Fruit fly (Drosophila melanogaster) whole organism, embryonic: ENCODE data around the gene CG8944.

Experiments used
- B-H2 ChIP-seq: fragments of 200-800 bp; sonication (Bioruptor generic); optimal IDR thresholded peaks from 2 replicates; lab custom pipeline; 2018; ENCODE audit warnings: missing biosample characterization, mild to moderate bottlenecking, missing genetic modification characterization
- Bgb ChIP-seq: fragments of 200-800 bp; sonication (Bioruptor generic); IDR thresholded peaks from 2 replicates; pipeline ENCODE4 v1.3.6; 2022; ENCODE audit warnings: missing biosample characterization, missing genetic modification characterization; ENCODE audit not compliant: partially characterized antibody
- CG10267 ChIP-seq: fragments of 200-800 bp; sonication (Bioruptor generic); optimal IDR thresholded peaks from 2 replicates; lab custom pipeline; 2018; ENCODE audit warnings: missing biosample characterization, mild to moderate bottlenecking, missing genetic modification characterization, moderate library complexity
- CG10543 ChIP-seq: fragments of 200-800 bp; sonication (Bioruptor generic); optimal IDR thresholded peaks from 3 replicates; lab custom pipeline; 2017; ENCODE audit warnings: missing biosample characterization, mild to moderate bottlenecking, missing genetic modification characterization, moderate library complexity
- CG12219 ChIP-seq: fragments of 200-800 bp; sonication (Bioruptor generic); optimal IDR thresholded peaks from 3 replicates; lab custom pipeline; 2018; ENCODE audit warnings: missing biosample characterization, mild to moderate bottlenecking, missing genetic modification characterization
- CG14710 ChIP-seq: fragments of 200-800 bp; sonication (Bioruptor generic); optimal IDR thresholded peaks from 3 replicates; lab custom pipeline; 2019; ENCODE audit warnings: missing biosample characterization, mild to moderate bottlenecking, missing genetic modification characterization, moderate library complexity
- CG15601 ChIP-seq: fragments of 200-800 bp; sonication (Bioruptor generic); optimal IDR thresholded peaks from 3 replicates; lab custom pipeline; 2019; ENCODE audit warnings: missing biosample characterization, mild to moderate bottlenecking, missing genetic modification characterization, moderate library complexity
- CG17612 ChIP-seq: fragments of 200-800 bp; sonication (Bioruptor generic); IDR thresholded peaks from 2 replicates; pipeline ENCODE4 v1.3.6; 2022; ENCODE audit warnings: missing biosample characterization, missing genetic modification characterization
- CG2120 ChIP-seq: fragments of 200-800 bp; sonication (Bioruptor generic); optimal IDR thresholded peaks from 3 replicates; lab custom pipeline; 2016; ENCODE audit warnings: missing biosample characterization, missing genetic modification characterization
- CG2202 ChIP-seq: fragments of 200-800 bp; sonication (Bioruptor generic); optimal IDR thresholded peaks from 2 replicates; lab custom pipeline; 2018; ENCODE audit warnings: missing biosample characterization, mild to moderate bottlenecking, missing genetic modification characterization
- CG33213 ChIP-seq: fragments of 200-800 bp; sonication (Bioruptor generic); optimal IDR thresholded peaks from 3 replicates; lab custom pipeline; 2016; ENCODE audit warnings: missing biosample characterization, missing genetic modification characterization
- CG4282 ChIP-seq: fragments of 200-800 bp; sonication (Bioruptor generic); optimal IDR thresholded peaks from 2 replicates; lab custom pipeline; 2016; ENCODE audit warnings: missing biosample characterization, missing genetic modification characterization
- CG9609 ChIP-seq: fragments of 200-800 bp; sonication (Bioruptor generic); optimal IDR thresholded peaks from 3 replicates; lab custom pipeline; 2016; ENCODE audit warnings: missing biosample characterization, missing genetic modification characterization
- CTCF ChIP-seq: fragments of 200-800 bp; sonication (Bioruptor generic); optimal IDR thresholded peaks from 2 replicates; lab custom pipeline; 2017; ENCODE audit warnings: missing biosample characterization, mild to moderate bottlenecking, missing genetic modification characterization, moderate library complexity
- Camta ChIP-seq: fragments of 200-800 bp; sonication (Bioruptor generic); optimal IDR thresholded peaks from 2 replicates; lab custom pipeline; 2016; ENCODE audit warnings: missing biosample characterization, missing genetic modification characterization
- Doc2 ChIP-seq: fragments of 200-800 bp; sonication (Bioruptor generic); IDR thresholded peaks from 2 replicates; pipeline ENCODE4 v1.3.6; 2022; ENCODE audit warnings: missing biosample characterization, missing genetic modification characterization
- Dp ChIP-seq: fragments of 200-800 bp; sonication (Bioruptor generic); optimal IDR thresholded peaks from 2 replicates; lab custom pipeline; 2018; ENCODE audit warnings: missing biosample characterization, mild to moderate bottlenecking, missing genetic modification characterization, moderate library complexity
- Fer3 ChIP-seq: fragments of 200-800 bp; sonication (Bioruptor generic); optimal IDR thresholded peaks from 2 replicates; lab custom pipeline; 2018; ENCODE audit warnings: missing biosample characterization, mild to moderate bottlenecking, missing genetic modification characterization, moderate library complexity
- HLH4C ChIP-seq: fragments of 200-800 bp; sonication (Bioruptor generic); IDR thresholded peaks from 3 replicates; pipeline ENCODE4 v1.3.6; 2022; ENCODE audit warnings: missing biosample characterization, missing genetic modification characterization; ENCODE audit not compliant: partially characterized antibody
- Hr51 ChIP-seq, 2 experiments: fragments of 200-800 bp; sonication (Bioruptor generic); optimal IDR thresholded peaks; 2 replicates in 1 of 2; 3 replicates in 1 of 2; lab custom pipeline; 2016 to 2018; ENCODE audit warnings: missing biosample characterization in 2 of 2, missing genetic modification characterization in 2 of 2, mild to moderate bottlenecking in 1 of 2, moderate library complexity in 1 of 2
- Lim3 ChIP-seq: fragments of 200-800 bp; sonication (Bioruptor generic); IDR thresholded peaks from 2 replicates; pipeline ENCODE4 v1.3.6; 2022; ENCODE audit warnings: missing biosample characterization, missing genetic modification characterization
- Nf-YC ChIP-seq: fragments of 200-800 bp; optimal IDR thresholded peaks from 3 replicates; lab custom pipeline; 2019; ENCODE audit warnings: missing biosample characterization, mild to moderate bottlenecking, missing genetic modification characterization, moderate library complexity
- PHDP ChIP-seq: fragments of 200-800 bp; sonication (Bioruptor generic); optimal IDR thresholded peaks from 3 replicates; lab custom pipeline; 2018; ENCODE audit warnings: missing biosample characterization, mild to moderate bottlenecking, missing genetic modification characterization, moderate library complexity
- Rx ChIP-seq: fragments of 200-800 bp; sonication (Bioruptor generic); IDR thresholded peaks from 2 replicates; pipeline ENCODE4 v1.3.6; 2022; ENCODE audit warnings: missing biosample characterization, missing genetic modification characterization
- Usf ChIP-seq: fragments of 200-800 bp; sonication (Bioruptor generic); optimal IDR thresholded peaks from 2 replicates; lab custom pipeline; 2017; ENCODE audit warnings: missing genotype, missing biosample characterization, missing genetic modification characterization
- Xbp1 ChIP-seq: fragments of 200-800 bp; sonication (Bioruptor generic); optimal IDR thresholded peaks from 3 replicates; lab custom pipeline; 2016; ENCODE audit warnings: missing biosample characterization, mild to moderate bottlenecking, missing genetic modification characterization
- ab ChIP-seq: fragments of 200-800 bp; sonication (Bioruptor generic); optimal IDR thresholded peaks from 2 replicates; lab custom pipeline; 2016; ENCODE audit warnings: missing biosample characterization, missing genetic modification characterization
- amos ChIP-seq: fragments of 200-800 bp; sonication (Bioruptor generic); IDR thresholded peaks from 2 replicates; pipeline ENCODE4 v1.3.6; 2022; ENCODE audit warnings: missing biosample characterization, missing genetic modification characterization; ENCODE audit not compliant: partially characterized antibody
- ase ChIP-seq: fragments of 200-800 bp; sonication (Bioruptor generic); IDR thresholded peaks from 3 replicates; pipeline ENCODE4 v1.3.6; 2022; ENCODE audit warnings: missing biosample characterization, missing genetic modification characterization
- cato ChIP-seq: fragments of 200-800 bp; sonication (Bioruptor generic); optimal IDR thresholded peaks from 2 replicates; lab custom pipeline; 2016; ENCODE audit warnings: missing biosample characterization, missing genetic modification characterization, borderline replicate concordance
- croc ChIP-seq: fragments of 200-800 bp; sonication (Bioruptor generic); conservative IDR thresholded peaks from 3 replicates; pipeline ENCODE4 v1.3.6; 2022; ENCODE audit warnings: missing biosample characterization, missing genetic modification characterization
- crp ChIP-seq, 2 experiments: fragments of 200-800 bp; sonication (Bioruptor generic); optimal IDR thresholded peaks; 2 replicates in 1 of 2; 3 replicates in 1 of 2; lab custom pipeline; 2017; ENCODE audit warnings: missing biosample characterization in 2 of 2, missing genetic modification characterization in 2 of 2, mild to moderate bottlenecking in 1 of 2, moderate library complexity in 1 of 2
- cwo ChIP-seq: fragments of 200-800 bp; sonication (Bioruptor generic); optimal IDR thresholded peaks from 3 replicates; lab custom pipeline; 2017; ENCODE audit warnings: missing biosample characterization, missing genetic modification characterization, mild to moderate bottlenecking, moderate library complexity, missing genetic modification reagents
- danr ChIP-seq: fragments of 200-800 bp; sonication (Bioruptor generic); IDR thresholded peaks from 2 replicates; pipeline ENCODE4 v1.3.6; 2022; ENCODE audit warnings: missing biosample characterization, missing genetic modification characterization
- grau ChIP-seq: fragments of 200-800 bp; optimal IDR thresholded peaks from 3 replicates; lab custom pipeline; 2019; ENCODE audit warnings: missing biosample characterization, mild to moderate bottlenecking, missing genetic modification characterization, moderate library complexity
- gsb ChIP-seq: fragments of 200-800 bp; sonication (Bioruptor generic); IDR thresholded peaks from 2 replicates; pipeline ENCODE4 v1.3.6; 2022; ENCODE audit warnings: missing biosample characterization, missing genetic modification characterization
- hbn ChIP-seq: fragments of 200-800 bp; sonication (Bioruptor generic); IDR thresholded peaks from 2 replicates; pipeline ENCODE4 v1.3.6; 2022; ENCODE audit warnings: missing biosample characterization, missing genetic modification characterization; ENCODE audit not compliant: partially characterized antibody
- ken ChIP-seq: fragments of 200-800 bp; sonication (Bioruptor generic); IDR thresholded peaks from 3 replicates; pipeline ENCODE4 v1.3.6; 2022; ENCODE audit warnings: missing biosample characterization, missing genetic modification characterization
- kni ChIP-seq: fragments of 200-800 bp; sonication (Bioruptor generic); optimal IDR thresholded peaks from 3 replicates; lab custom pipeline; 2017; ENCODE audit warnings: mild to moderate bottlenecking, missing biosample characterization, missing genetic modification reagents, missing genetic modification characterization
- lmd ChIP-seq: fragments of 200-800 bp; sonication (Bioruptor generic); IDR thresholded peaks from 2 replicates; pipeline ENCODE4 v1.3.6; 2022; ENCODE audit warnings: missing biosample characterization, missing genetic modification characterization
- pho ChIP-seq: fragments of 200-800 bp; sonication (Bioruptor generic); optimal IDR thresholded peaks from 2 replicates; lab custom pipeline; 2016; ENCODE audit warnings: missing biosample characterization, missing genetic modification characterization
- pros ChIP-seq: fragments of 200-800 bp; sonication (Bioruptor generic); optimal IDR thresholded peaks from 3 replicates; lab custom pipeline; 2019; ENCODE audit warnings: missing biosample characterization, mild to moderate bottlenecking, missing genetic modification characterization, moderate library complexity
- rib ChIP-seq: fragments of 200-800 bp; sonication (Bioruptor generic); IDR thresholded peaks from 2 replicates; pipeline ENCODE4 v1.3.6; 2022; ENCODE audit warnings: missing biosample characterization, missing genetic modification characterization
- sima ChIP-seq: fragments of 200-800 bp; sonication (Bioruptor generic); optimal IDR thresholded peaks from 2 replicates; lab custom pipeline; 2016; ENCODE audit warnings: missing biosample characterization, missing genetic modification characterization
- slbo ChIP-seq: fragments of 200-800 bp; sonication (Bioruptor generic); IDR thresholded peaks from 2 replicates; pipeline ENCODE4 v1.3.6; 2022; ENCODE audit warnings: missing biosample characterization, missing genetic modification characterization
- slou ChIP-seq: fragments of 200-800 bp; sonication (Bioruptor generic); optimal IDR thresholded peaks from 3 replicates; lab custom pipeline; 2016; ENCODE audit warnings: missing biosample characterization, missing genetic modification characterization
- sob ChIP-seq: fragments of 200-800 bp; sonication (Bioruptor generic); IDR thresholded peaks from 2 replicates; pipeline ENCODE4 v1.3.6; 2022; ENCODE audit warnings: missing biosample characterization, missing genetic modification characterization
- sug ChIP-seq: fragments of 200-800 bp; optimal IDR thresholded peaks from 2 replicates; lab custom pipeline; 2019; ENCODE audit warnings: missing biosample characterization, mild to moderate bottlenecking, missing genetic modification characterization, moderate library complexity
- vfl ChIP-seq: fragments of 200-800 bp; sonication (Bioruptor generic); optimal IDR thresholded peaks from 2 replicates; lab custom pipeline; 2016; ENCODE audit warnings: missing biosample characterization, missing genetic modification characterization
- zen2 ChIP-seq: fragments of 200-800 bp; sonication (Bioruptor generic); IDR thresholded peaks from 3 replicates; pipeline ENCODE4 v1.3.6; 2022; ENCODE audit warnings: missing biosample characterization, missing genetic modification characterization; ENCODE audit not compliant: partially characterized antibody

The CG8944 gene

DNA sequence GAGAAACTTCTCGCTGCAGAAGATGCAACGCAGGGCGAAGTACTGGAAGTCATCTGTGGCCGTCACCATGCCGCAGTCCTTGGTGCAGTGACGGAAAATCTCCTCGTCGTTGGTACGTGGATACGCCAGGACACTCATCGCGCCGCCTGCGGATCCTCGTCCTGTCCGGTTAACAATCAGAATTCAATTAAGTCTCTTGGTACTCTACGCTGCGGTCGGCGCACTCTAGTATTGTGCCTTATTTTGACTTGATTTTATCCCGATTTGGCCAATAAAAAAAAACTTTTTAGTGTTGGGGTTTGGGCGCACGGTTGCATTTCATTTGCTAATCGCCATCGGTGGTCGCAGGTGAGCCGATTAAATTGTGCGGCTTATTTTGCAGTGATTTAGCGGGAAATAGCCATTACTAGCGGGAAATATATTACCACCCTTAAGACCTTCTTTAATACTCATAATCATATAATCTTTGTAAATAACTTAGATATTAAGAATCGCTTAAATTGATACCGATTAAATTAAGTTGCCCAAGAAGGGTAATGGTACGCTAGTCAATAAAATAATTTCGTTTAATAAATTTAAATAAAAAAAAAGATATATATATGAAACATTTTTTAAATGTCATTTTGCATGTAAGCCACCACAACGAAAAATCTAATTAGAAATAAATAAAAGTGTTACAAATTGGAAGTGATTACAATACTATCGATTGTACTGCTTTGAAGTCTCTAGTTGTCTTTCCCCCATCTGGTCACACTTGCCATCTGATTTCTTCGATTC is at the start of gene CG8944, which contains the start of gene CCT6:
Gene CG8944, minus strand, starts transcription at position 327 of the 777 bp plus-strand sequence.
Gene CCT6, plus strand, starts transcription at position 744 of the 777 bp plus-strand sequence.
- no peak for TF ChIP-seq sima (GFP tag; lab: Kevin White, UChicago)
- TF ChIP-seq Xbp1 (GFP tag; lab: Kevin White, UChicago), result peak; percentile 26
- TF ChIP-seq Fer3 (tag; lab: Kevin White, UChicago), result no peak
- peak; percentile 31 for TF ChIP-seq Nf-YC (tag; lab: Kevin White, UChicago)
- TF ChIP-seq Doc2 (GFP tag; lab: Robert Waterston, UW), result no peak
- no peak for TF ChIP-seq hbn
- no peak for TF ChIP-seq CG9609 (GFP tag; lab: Kevin White, UChicago)
- no peak for TF ChIP-seq lmd (GFP tag; lab: Robert Waterston, UW)
- TF ChIP-seq Rx, result no peak
- no peak for TF ChIP-seq CG15601 (tag; lab: Kevin White, UChicago)
- TF ChIP-seq cwo, result no peak
- no peak for TF ChIP-seq Lim3 (GFP tag; lab: Robert Waterston, UW)
- TF ChIP-seq CG4282, result no peak
- peak; percentile 49 for TF ChIP-seq amos (GFP tag; lab: Robert Waterston, UW)
- TF ChIP-seq CG2202 (tag; lab: Kevin White, UChicago), result no peak
- peak; percentile 50; the same call in 1 of the 3 replicates for TF ChIP-seq HLH4C (GFP tag; lab: Robert Waterston, UW)
- no peak for TF ChIP-seq PHDP (tag; lab: Kevin White, UChicago)
- no peak for TF ChIP-seq rib (GFP tag; lab: Robert Waterston, UW)
- no peak for TF ChIP-seq gsb
- no peak; the same call in 1 of the 2 replicates for TF ChIP-seq Bgb (GFP tag; lab: Robert Waterston, UW)
- no peak for TF ChIP-seq CG10543 (GFP tag; lab: Kevin White, UChicago)
- TF ChIP-seq sug (tag; lab: Kevin White, UChicago), result peak; percentile 14
- no peak for TF ChIP-seq zen2 (GFP tag; lab: Robert Waterston, UW)
- TF ChIP-seq B-H2, result no peak
- no peak for TF ChIP-seq Dp (GFP tag; lab: Kevin White, UChicago)
- TF ChIP-seq ase (GFP tag; lab: Robert Waterston, UW), result no peak
- peak; percentile 1 for TF ChIP-seq grau
- TF ChIP-seq ken, result no peak; the same call in 2 of the 3 replicates
- no peak for TF ChIP-seq pho (GFP tag; lab: Kevin White, UChicago)
- TF ChIP-seq pros, result no peak
- no peak for TF ChIP-seq Camta
- TF ChIP-seq croc (GFP tag; lab: Robert Waterston, UW), result no peak
- no peak for TF ChIP-seq vfl (GFP tag; lab: Kevin White, UChicago)
- TF ChIP-seq CG33213 (GFP tag; lab: Kevin White, UChicago), result no peak
- TF ChIP-seq danr (GFP tag; lab: Robert Waterston, UW), result no peak
- no peak for TF ChIP-seq sob (GFP tag; lab: Robert Waterston, UW)
- TF ChIP-seq kni (GFP tag; lab: Kevin White, UChicago), result no peak
- peak; percentile 50 for TF ChIP-seq slbo
- TF ChIP-seq Hr51 (GFP tag; optimal IDR thresholded peaks at IDR 0.05; lab: Kevin White, UChicago), result no peak
- TF ChIP-seq Usf (GFP tag; lab: Kevin White, UChicago), result no peak
- TF ChIP-seq cato (GFP tag; lab: Kevin White, UChicago), result no peak
- no peak for TF ChIP-seq ab (GFP tag; lab: Kevin White, UChicago)
- TF ChIP-seq CG2120, result peak; percentile 53
- TF ChIP-seq CG14710 (tag; lab: Kevin White, UChicago), result peak; percentile 71
- peak; percentile 40 for TF ChIP-seq CG10267
- TF ChIP-seq slou (GFP tag; lab: Kevin White, UChicago), result no peak
- no peak for TF ChIP-seq CG12219
- no peak for TF ChIP-seq CTCF (GFP tag; lab: Kevin White, UChicago)
- peak in 1 of 2 experiments; percentile 32 for TF ChIP-seq crp (GFP tag; optimal IDR thresholded peaks at IDR 0.05; lab: Kevin White, UChicago)
- TF ChIP-seq CG17612 (GFP tag; lab: Robert Waterston, UW), result no peak
